Worm (Caenorhabditis elegans) whole organism, mixed stage, embryonic: ENCODE data around the gene ell-1.

Experiments
- M03D4.4 ChIP-seq: sonication (generic microtip); optimal IDR thresholded peaks from 2 replicates; lab custom pipeline; 2017; ENCODE audit warnings: mild to moderate bottlenecking, missing genetic modification characterization, missing compliant biosample characterization
- bed-3 ChIP-seq: fragments of 200-800 bp; sonication (Bioruptor generic); optimal IDR thresholded peaks from 3 replicates; lab custom pipeline; 2018; ENCODE audit warnings: mild to moderate bottlenecking, missing genetic modification characterization, moderate library complexity, missing compliant biosample characterization
- blmp-1 ChIP-seq: fragments of 150-350 bp; optimal IDR thresholded peaks from 2 replicates; lab custom pipeline; 2014; ENCODE audit warnings: missing biosample characterization, missing genetic modification characterization
- ceh-39 ChIP-seq: fragments of 150-350 bp; optimal IDR thresholded peaks from 2 replicates; lab custom pipeline; 2014; ENCODE audit warnings: missing biosample characterization, missing genetic modification characterization
- ces-1 ChIP-seq: fragments of 150-350 bp; optimal IDR thresholded peaks from 2 replicates; lab custom pipeline; 2014; ENCODE audit warnings: missing biosample characterization, missing genetic modification reagents, missing genetic modification characterization
- cnd-1 ChIP-seq: fragments of 200-800 bp; sonication (Bioruptor generic); optimal IDR thresholded peaks from 2 replicates; lab custom pipeline; 2018; ENCODE audit warnings: mild to moderate bottlenecking, missing genetic modification characterization, missing compliant biosample characterization
- drap-1 ChIP-seq: fragments of 200-800 bp; sonication (Bioruptor generic); optimal IDR thresholded peaks from 3 replicates; lab custom pipeline; 2018; ENCODE audit warnings: mild to moderate bottlenecking, missing genetic modification characterization, missing compliant biosample characterization
- elt-1 ChIP-seq: sonication (generic microtip); optimal IDR thresholded peaks from 2 replicates; lab custom pipeline; 2017; ENCODE audit warnings: missing genetic modification characterization, mild to moderate bottlenecking, missing compliant biosample characterization, antibody characterized with exemption, moderate library complexity, borderline replicate concordance; ENCODE audit not compliant: insufficient read depth
- elt-3 ChIP-seq: fragments of 150-350 bp; optimal IDR thresholded peaks from 2 replicates; lab custom pipeline; 2014; ENCODE audit warnings: missing biosample characterization, missing genetic modification characterization
- flh-1 ChIP-seq: fragments of 200-800 bp; sonication (Bioruptor generic); optimal IDR thresholded peaks from 2 replicates; lab custom pipeline; 2018; ENCODE audit warnings: mild to moderate bottlenecking, missing genetic modification characterization, moderate library complexity, missing compliant biosample characterization
- ham-2 ChIP-seq: fragments of 200-800 bp; sonication (Bioruptor generic); optimal IDR thresholded peaks from 2 replicates; lab custom pipeline; 2018; ENCODE audit warnings: mild to moderate bottlenecking, missing genetic modification characterization, missing compliant biosample characterization
- hlh-1 ChIP-seq: fragments of 150-350 bp; optimal IDR thresholded peaks from 2 replicates; lab custom pipeline; 2014; ENCODE audit warnings: missing biosample characterization, missing genetic modification reagents, missing genetic modification characterization
- lin-32 ChIP-seq: fragments of 200-800 bp; sonication (Bioruptor generic); optimal IDR thresholded peaks from 2 replicates; lab custom pipeline; 2018; ENCODE audit warnings: mild to moderate bottlenecking, missing genetic modification characterization, missing compliant biosample characterization
- lsy-2 ChIP-seq: fragments of 150-350 bp; optimal IDR thresholded peaks from 2 replicates; lab custom pipeline; 2014; ENCODE audit warnings: missing biosample characterization, missing genetic modification characterization
- mab-5 ChIP-seq: fragments of 150-350 bp; optimal IDR thresholded peaks from 2 replicates; lab custom pipeline; 2014; ENCODE audit warnings: missing biosample characterization, missing genetic modification characterization
- mep-1 ChIP-seq: fragments of 150-350 bp; optimal IDR thresholded peaks from 2 replicates; lab custom pipeline; 2017; ENCODE audit warnings: missing biosample characterization, missing genetic modification reagents, missing genetic modification characterization, inconsistent platforms
- mls-2 ChIP-seq: sonication (generic microtip); optimal IDR thresholded peaks from 2 replicates; lab custom pipeline; 2016; ENCODE audit warnings: mild to moderate bottlenecking, missing genetic modification characterization, moderate library complexity, missing compliant biosample characterization
- nhr-12 ChIP-seq: fragments of 150-350 bp; optimal IDR thresholded peaks from 2 replicates; lab custom pipeline; 2014; ENCODE audit warnings: missing biosample characterization, missing genetic modification characterization
- nhr-2 ChIP-seq: fragments of 150-350 bp; optimal IDR thresholded peaks from 2 replicates; lab custom pipeline; 2014; ENCODE audit warnings: missing biosample characterization, missing genetic modification characterization
- nhr-237 ChIP-seq: fragments of 150-350 bp; optimal IDR thresholded peaks from 2 replicates; lab custom pipeline; 2014; ENCODE audit warnings: missing biosample characterization, missing genetic modification characterization
- nhr-28 ChIP-seq: fragments of 150-350 bp; optimal IDR thresholded peaks from 2 replicates; lab custom pipeline; 2014; ENCODE audit warnings: missing biosample characterization, missing genetic modification characterization
- nhr-76 ChIP-seq: sonication (generic microtip); optimal IDR thresholded peaks from 2 replicates; lab custom pipeline; 2017; ENCODE audit warnings: missing biosample characterization, missing genetic modification characterization
- pha-4 ChIP-seq: fragments of 150-350 bp; optimal IDR thresholded peaks from 2 replicates; lab custom pipeline; 2018; ENCODE audit warnings: missing biosample characterization, missing genetic modification reagents, missing genetic modification characterization
- sem-2 ChIP-seq: fragments of 200-800 bp; sonication (Bioruptor generic); optimal IDR thresholded peaks from 2 replicates; lab custom pipeline; 2018; ENCODE audit warnings: mild to moderate bottlenecking, missing genetic modification characterization, missing compliant biosample characterization
- sptf-1 ChIP-seq: sonication (generic microtip); optimal IDR thresholded peaks from 2 replicates; lab custom pipeline; 2017; ENCODE audit warnings: mild to moderate bottlenecking, missing genetic modification characterization, moderate library complexity, missing compliant biosample characterization
- tbx-8 ChIP-seq: fragments of 200-800 bp; sonication (Bioruptor generic); optimal IDR thresholded peaks from 2 replicates; lab custom pipeline; 2018; ENCODE audit warnings: mild to moderate bottlenecking, missing genetic modification characterization, moderate library complexity, missing compliant biosample characterization
- unc-120 ChIP-seq: sonication (generic microtip); optimal IDR thresholded peaks from 2 replicates; lab custom pipeline; 2017; ENCODE audit warnings: missing genetic modification characterization, missing compliant biosample characterization; ENCODE audit not compliant: poor library complexity, severe bottlenecking
- unc-39 ChIP-seq: fragments of 150-350 bp; optimal IDR thresholded peaks from 2 replicates; lab custom pipeline; 2014; ENCODE audit warnings: missing biosample characterization, missing genetic modification characterization
- zip-8 ChIP-seq: fragments of 150-350 bp; optimal IDR thresholded peaks from 2 replicates; lab custom pipeline; 2014; ENCODE audit warnings: missing biosample characterization, missing genetic modification characterization
- ztf-11 ChIP-seq: fragments of 150-350 bp; optimal IDR thresholded peaks from 2 replicates; lab custom pipeline; 2014; ENCODE audit warnings: missing biosample characterization, missing genetic modification characterization

Gene ell-1

DNA sequence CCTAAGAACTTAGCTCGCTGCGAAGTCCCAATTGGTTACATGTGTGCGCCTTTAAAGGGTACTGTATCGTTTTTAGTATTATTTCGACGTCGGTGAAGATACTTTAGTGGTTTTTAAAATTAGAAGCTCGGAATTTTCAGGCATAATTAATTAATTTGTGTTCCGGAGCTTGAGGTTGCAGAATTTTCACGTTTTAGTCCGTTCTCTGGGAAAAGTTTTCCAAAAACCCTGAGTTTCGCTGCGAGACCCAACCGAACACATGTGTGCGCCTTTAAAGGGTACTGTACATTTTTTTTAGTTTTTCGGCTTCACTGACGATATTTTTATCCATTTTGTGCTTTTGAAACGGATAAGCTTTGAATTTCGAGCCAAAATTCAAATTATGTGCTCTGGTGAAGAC, 722 bp upstream of the ell-1 start:
- TF ChIP-seq ceh-39 (no peak), unc-39 (tag; lab: Kevin White, UChicago) (no peak), ces-1 (no peak), ztf-11 (tag; lab: Kevin White, UChicago) (no peak), tbx-8 (GFP tag; lab: Kevin White, UChicago) (no peak), mls-2 (no peak), M03D4.4 (tag; lab: Kevin White, UChicago) (no peak), nhr-12 (tag; lab: Kevin White, UChicago) (no peak), lin-32 (GFP tag; lab: Kevin White, UChicago) (no peak), bed-3 (GFP tag; lab: Kevin White, UChicago) (no peak), pha-4 (tag; lab: Kevin White, UChicago) (no peak), ham-2 (no peak), flh-1 (GFP tag; lab: Kevin White, UChicago) (no peak), nhr-28 (tag; lab: Kevin White, UChicago) (no peak), nhr-237 (tag; lab: Kevin White, UChicago) (no peak), nhr-76 (tag; lab: Kevin White, UChicago) (no peak), nhr-2 (no peak), mep-1 (tag; lab: Kevin White, UChicago) (no peak)

DNA sequence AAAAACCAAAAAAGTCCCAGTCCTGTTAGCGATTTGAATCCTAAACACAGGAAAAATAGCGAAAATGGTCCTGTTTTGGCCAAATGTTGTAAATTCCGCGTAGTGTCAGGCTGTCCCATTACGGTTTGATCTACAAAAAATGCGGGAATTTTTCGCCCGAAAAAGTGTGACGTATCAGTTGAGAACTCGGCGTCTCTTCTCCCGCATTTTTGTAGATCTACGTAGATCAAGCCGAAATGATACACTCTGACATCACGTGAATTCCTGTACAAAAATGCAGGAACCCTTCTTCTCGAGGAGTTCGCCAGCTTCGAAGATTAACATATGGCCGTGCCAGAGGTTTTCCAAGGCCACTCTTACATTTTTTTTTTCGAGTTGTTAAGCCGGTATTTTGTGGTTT, 1.3 kb downstream of the ell-1 start:
- TF ChIP-seq M03D4.4 (tag; lab: Kevin White, UChicago) (no peak), ztf-11 (tag; lab: Kevin White, UChicago) (no peak), mab-5 (tag; lab: Kevin White, UChicago) (no peak), cnd-1 (tag; lab: Kevin White, UChicago) (no peak), nhr-237 (tag; lab: Kevin White, UChicago) (no peak), nhr-12 (tag; lab: Kevin White, UChicago) (no peak), blmp-1 (no peak), flh-1 (GFP tag; lab: Kevin White, UChicago) (no peak), mep-1 (tag; lab: Kevin White, UChicago) (no peak), elt-3 (no peak), ham-2 (no peak), pha-4 (tag; lab: Kevin White, UChicago) (no peak), unc-120 (tag; lab: Kevin White, UChicago) (no peak), nhr-76 (tag; lab: Kevin White, UChicago) (no peak), ceh-39 (no peak), lin-32 (GFP tag; lab: Kevin White, UChicago) (no peak), unc-39 (tag; lab: Kevin White, UChicago) (no peak)
- TF ChIP-seq, all 35 proteins: peak for 0

ce11 chrIV:4396052-4396821, 2.0 kb downstream of the ell-1 start:
- TF ChIP-seq nhr-12 (tag; lab: Kevin White, UChicago) (no peak), nhr-237 (tag; lab: Kevin White, UChicago) (no peak), lsy-2 (tag; lab: Kevin White, UChicago) (no peak), elt-3 (no peak), sptf-1 (tag; lab: Kevin White, UChicago) (no peak), blmp-1 (no peak), elt-1 (tag; lab: Kevin White, UChicago) (no peak), cnd-1 (tag; lab: Kevin White, UChicago) (no peak)

DNA sequence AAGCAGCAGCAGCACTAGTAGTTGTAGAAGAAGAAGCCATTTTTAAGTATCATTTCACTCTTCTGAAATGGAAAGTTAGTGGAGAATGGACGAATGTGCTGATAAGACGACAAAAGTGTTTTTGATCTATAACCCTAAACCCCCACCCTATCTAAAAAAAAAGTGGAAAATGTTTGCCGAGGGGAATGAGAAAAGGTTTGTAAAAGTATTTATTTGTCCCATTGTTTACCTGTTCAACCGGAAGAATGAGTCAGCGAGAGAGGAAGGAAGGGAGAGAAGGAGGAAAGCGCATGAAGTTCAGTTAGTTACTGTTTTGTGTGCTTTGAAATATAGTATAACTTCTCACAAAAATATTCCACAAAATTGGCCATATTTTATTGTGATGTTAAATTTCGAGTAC, 2.9 kb downstream of the ell-1 start:
- no peak for TF ChIP-seq sem-2 (GFP tag; lab: Kevin White, UChicago)
- TF ChIP-seq M03D4.4 (tag; lab: Kevin White, UChicago), result no peak
- TF ChIP-seq zip-8 (tag; lab: Kevin White, UChicago), result no peak
- no peak for TF ChIP-seq sptf-1 (tag; lab: Kevin White, UChicago)
- no peak for TF ChIP-seq nhr-2
- TF ChIP-seq hlh-1 (tag; lab: Kevin White, UChicago), result no peak
- TF ChIP-seq bed-3 (GFP tag; lab: Kevin White, UChicago), result no peak
- no peak for TF ChIP-seq mls-2
- TF ChIP-seq nhr-76 (tag; lab: Kevin White, UChicago), result no peak
- TF ChIP-seq ham-2, result no peak
- TF ChIP-seq mab-5 (tag; lab: Kevin White, UChicago), result no peak
- no peak for TF ChIP-seq unc-39 (tag; lab: Kevin White, UChicago)
- no peak for TF ChIP-seq flh-1 (GFP tag; lab: Kevin White, UChicago)
- TF ChIP-seq, all 35 proteins: peak for 0

DNA sequence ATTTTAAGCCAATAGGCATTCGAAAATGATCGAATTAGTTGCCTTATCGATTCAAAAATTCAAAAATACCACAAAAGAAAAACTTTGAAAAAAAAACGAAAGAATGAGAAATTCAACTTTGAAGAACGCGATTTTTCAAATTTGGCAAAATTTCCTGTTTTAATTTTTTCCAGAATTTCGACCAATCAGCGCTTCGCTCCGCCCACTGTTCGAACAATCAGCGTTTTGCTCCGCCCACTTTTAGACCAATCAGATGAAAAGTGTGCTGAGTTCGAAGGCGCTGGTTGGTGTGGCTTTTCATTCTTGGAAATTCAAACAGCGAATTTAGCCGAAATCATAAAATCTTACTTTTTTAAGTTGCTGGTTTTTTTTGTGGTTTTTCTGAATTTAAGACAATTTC, 3.4 kb downstream of the ell-1 start:
- no peak for TF ChIP-seq drap-1 (GFP tag; lab: Kevin White, UChicago)
- TF ChIP-seq ztf-11 (tag; lab: Kevin White, UChicago), result no peak
- TF ChIP-seq, all 35 proteins: peak for 0
